Fruit fly (Drosophila melanogaster) whole organism, adult: ENCODE data around the gene CG3337.
A peak's percentile ranks its signal among the peaks of the same experiment; 100 is the strongest.

Source experiments
- CG11617 ChIP-seq: fragments of 200-800 bp; sonication (Bioruptor generic); optimal IDR thresholded peaks from 2 replicates; lab custom pipeline; 2017; ENCODE audit warnings: mild to moderate bottlenecking, missing biosample characterization, missing genetic modification reagents, missing genetic modification characterization
- CG12768 ChIP-seq: fragments of 200-800 bp; sonication (Bioruptor generic); optimal IDR thresholded peaks from 2 replicates; lab custom pipeline; 2017; ENCODE audit warnings: missing biosample characterization, missing genetic modification characterization, mild to moderate bottlenecking, moderate library complexity, missing genetic modification reagents
- CG14711 ChIP-seq: fragments of 200-800 bp; sonication (Bioruptor generic); optimal IDR thresholded peaks from 2 replicates; lab custom pipeline; 2018; ENCODE audit warnings: missing biosample characterization, mild to moderate bottlenecking, missing genetic modification characterization, moderate library complexity
- CG1620 ChIP-seq: fragments of 200-800 bp; sonication (Bioruptor generic); optimal IDR thresholded peaks from 2 replicates; lab custom pipeline; 2016; ENCODE audit warnings: missing biosample characterization, missing genetic modification characterization
- CG33017 ChIP-seq: fragments of 200-800 bp; sonication (Bioruptor generic); optimal IDR thresholded peaks from 2 replicates; lab custom pipeline; 2018; ENCODE audit warnings: missing biosample characterization, mild to moderate bottlenecking, missing genetic modification characterization, moderate library complexity
- CG5204 ChIP-seq: fragments of 200-800 bp; sonication (Bioruptor generic); optimal IDR thresholded peaks from 2 replicates; lab custom pipeline; 2016; ENCODE audit warnings: missing biosample characterization, missing genetic modification characterization
- CG7045 ChIP-seq: fragments of 200-800 bp; sonication (Bioruptor generic); optimal IDR thresholded peaks from 2 replicates; lab custom pipeline; 2017; ENCODE audit warnings: missing biosample characterization, mild to moderate bottlenecking, missing genetic modification characterization
- CG7101 ChIP-seq: fragments of 200-800 bp; sonication (Bioruptor generic); optimal IDR thresholded peaks from 2 replicates; lab custom pipeline; 2018; ENCODE audit warnings: missing biosample characterization, mild to moderate bottlenecking, missing genetic modification characterization, moderate library complexity
- Clk ChIP-seq: fragments of 200-800 bp; sonication (Bioruptor generic); optimal IDR thresholded peaks from 2 replicates; lab custom pipeline; 2017; ENCODE audit warnings: missing biosample characterization, missing genetic modification characterization
- Crg-1 ChIP-seq: fragments of 200-800 bp; sonication (Bioruptor generic); optimal IDR thresholded peaks from 2 replicates; lab custom pipeline; 2016; ENCODE audit warnings: missing biosample characterization, missing genetic modification characterization
- Hr96 ChIP-seq: fragments of 200-800 bp; sonication (Bioruptor generic); optimal IDR thresholded peaks from 2 replicates; lab custom pipeline; 2016; ENCODE audit warnings: missing biosample characterization, missing genetic modification characterization
- Mnt ChIP-seq: fragments of 200-800 bp; sonication (Bioruptor generic); optimal IDR thresholded peaks from 2 replicates; lab custom pipeline; 2016; ENCODE audit warnings: missing biosample characterization, mild to moderate bottlenecking, missing genetic modification characterization
- bab1 ChIP-seq: fragments of 200-800 bp; sonication (Bioruptor generic); optimal IDR thresholded peaks from 3 replicates; lab custom pipeline; 2019; ENCODE audit warnings: missing biosample characterization, mild to moderate bottlenecking, missing genetic modification characterization, moderate library complexity
- cic ChIP-seq: fragments of 200-800 bp; sonication (Bioruptor generic); optimal IDR thresholded peaks from 2 replicates; lab custom pipeline; 2017; ENCODE audit warnings: missing biosample characterization, mild to moderate bottlenecking, missing genetic modification characterization, moderate library complexity
- cnc ChIP-seq, 2 experiments: fragments of >200 bp; optimal IDR thresholded peaks; 2 replicates each; lab custom pipeline; 2017
- kay ChIP-seq: fragments of 200-800 bp; sonication (Bioruptor generic); peaks from one replicate; lab custom pipeline; 2016; ENCODE audit warnings: missing biosample characterization, missing genetic modification characterization, borderline replicate concordance
- ovo ChIP-seq: fragments of 200-800 bp; sonication (Bioruptor generic); optimal IDR thresholded peaks from 2 replicates; lab custom pipeline; 2016; ENCODE audit warnings: missing biosample characterization, missing genetic modification characterization
- pad ChIP-seq: fragments of 200-800 bp; sonication (Bioruptor generic); optimal IDR thresholded peaks from 3 replicates; lab custom pipeline; 2017; ENCODE audit warnings: missing biosample characterization, missing genetic modification characterization, mild to moderate bottlenecking, moderate library complexity, missing genetic modification reagents
- tj ChIP-seq: fragments of 200-800 bp; sonication (Bioruptor generic); optimal IDR thresholded peaks from 3 replicates; lab custom pipeline; 2017; ENCODE audit warnings: missing biosample characterization, mild to moderate bottlenecking, missing genetic modification characterization, moderate library complexity
- toe ChIP-seq: fragments of 200-800 bp; sonication (Bioruptor generic); optimal IDR thresholded peaks from 2 replicates; lab custom pipeline; 2016; ENCODE audit warnings: missing biosample characterization, missing genetic modification characterization

CG3337 gene

DNA sequence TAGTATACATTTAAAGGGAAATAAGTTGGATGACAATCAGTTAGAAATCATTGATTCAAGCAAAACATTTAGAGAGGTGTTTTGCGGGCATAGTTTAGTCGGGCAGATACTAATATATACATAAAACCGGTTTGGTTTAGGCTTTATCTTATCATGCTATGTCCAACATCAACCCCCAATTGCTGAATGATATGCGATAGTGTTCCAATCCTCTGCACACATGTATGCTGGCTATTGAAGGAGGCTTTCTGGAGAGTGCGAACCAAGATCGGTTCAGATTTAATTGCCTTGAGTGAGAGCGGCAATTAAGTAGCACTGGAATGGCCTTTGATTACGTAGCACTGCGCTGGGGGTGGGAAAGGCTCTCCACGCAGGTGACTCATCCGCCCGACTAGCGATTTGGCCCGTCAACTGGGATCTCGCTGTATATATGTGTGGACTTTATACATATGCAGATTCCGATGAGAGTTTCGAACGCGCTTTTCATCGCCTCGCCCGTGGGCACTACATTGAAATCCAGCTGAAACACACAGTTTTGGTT, 44.7 kb upstream of the CG3337 start:
- TF ChIP-seq Hr96 (no peak), cnc (optimal IDR thresholded peaks at IDR 0.05; lab: Kevin White, UChicago) (no peak), CG12768 (GFP tag; lab: Kevin White, UChicago) (peak; percentile 19), kay (peak; percentile 32), bab1 (GFP tag; lab: Kevin White, UChicago) (no peak), pad (GFP tag; lab: Kevin White, UChicago) (no peak), CG33017 (tag; lab: Kevin White, UChicago) (no peak)

DNA sequence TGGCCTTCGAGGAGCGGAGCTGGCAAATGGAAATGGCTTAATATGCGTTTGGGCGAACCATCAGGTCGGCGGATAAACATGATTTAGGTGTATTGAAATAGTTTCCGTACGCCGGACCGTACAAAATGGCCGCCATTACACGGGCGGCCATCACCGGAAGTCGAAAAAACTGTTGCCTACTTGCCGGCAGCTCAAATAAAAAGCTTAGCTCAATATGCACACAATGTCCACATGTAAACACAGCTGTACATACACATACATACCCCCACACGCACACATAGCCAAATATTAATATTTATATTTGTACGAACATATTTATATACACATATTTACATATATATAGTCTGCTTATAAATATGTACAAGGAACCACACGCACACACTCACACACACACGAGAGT, 39.8 kb upstream of the CG3337 start:
- TF ChIP-seq kay (no peak), bab1 (GFP tag; lab: Kevin White, UChicago) (peak; percentile 1)

DNA sequence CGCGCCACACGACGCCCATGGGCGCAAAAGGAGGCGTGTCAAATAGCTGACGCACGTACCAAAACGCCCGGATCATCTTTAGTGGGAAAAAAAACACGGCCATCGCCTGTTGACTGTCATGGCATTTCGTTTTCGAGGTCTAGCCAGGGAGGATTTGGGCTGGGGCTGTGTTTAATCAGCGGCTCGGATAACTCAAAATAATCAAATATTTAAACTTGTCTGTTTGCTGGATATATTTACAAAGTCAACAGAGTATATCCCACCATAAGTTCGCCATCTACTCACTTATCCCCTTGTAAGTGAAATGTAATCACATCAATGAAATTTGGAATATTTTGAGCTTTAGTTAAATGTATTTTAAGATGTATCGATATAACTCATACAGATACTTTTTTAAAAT, 37.4 kb upstream of the CG3337 start:
- TF ChIP-seq Crg-1 (GFP tag; lab: Kevin White, UChicago) (no peak), toe (no peak), CG7101 (tag; lab: Kevin White, UChicago) (no peak), CG1620 (no peak), CG14711 (tag; lab: Kevin White, UChicago) (no peak), CG7045 (GFP tag; lab: Kevin White, UChicago) (no peak), Hr96 (no peak), ovo (GFP tag; lab: Kevin White, UChicago) (no peak), CG5204 (GFP tag; lab: Kevin White, UChicago) (no peak), kay (no peak), pad (GFP tag; lab: Kevin White, UChicago) (no peak), CG33017 (tag; lab: Kevin White, UChicago) (no peak), tj (no peak), CG11617 (GFP tag; lab: Kevin White, UChicago) (no peak), CG12768 (GFP tag; lab: Kevin White, UChicago) (no peak), Mnt (GFP tag; lab: Kevin White, UChicago) (no peak)

DNA sequence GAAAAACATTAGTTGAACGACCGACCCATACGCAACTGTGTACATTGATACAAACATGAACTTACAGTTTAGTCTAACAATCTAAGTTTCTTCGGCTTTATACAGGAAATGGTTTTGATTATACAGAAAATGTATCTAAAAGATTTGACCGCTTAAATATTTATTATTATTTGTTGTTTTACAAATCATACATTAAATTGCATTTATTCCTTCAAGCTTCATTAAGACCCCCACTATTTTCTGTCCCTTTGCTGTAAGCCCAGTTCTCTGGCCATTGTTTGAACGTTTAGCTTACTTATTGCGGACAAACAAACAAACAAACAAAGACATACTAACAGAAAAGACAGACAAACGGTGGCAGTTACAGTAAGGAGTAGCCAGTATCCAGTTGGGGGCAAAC, 30.9 kb upstream of the CG3337 start:
- TF ChIP-seq CG12768 (GFP tag; lab: Kevin White, UChicago) (no peak), ovo (GFP tag; lab: Kevin White, UChicago) (no peak), pad (GFP tag; lab: Kevin White, UChicago) (no peak), cnc (optimal IDR thresholded peaks at IDR 0.05; lab: Kevin White, UChicago) (no peak)

DNA sequence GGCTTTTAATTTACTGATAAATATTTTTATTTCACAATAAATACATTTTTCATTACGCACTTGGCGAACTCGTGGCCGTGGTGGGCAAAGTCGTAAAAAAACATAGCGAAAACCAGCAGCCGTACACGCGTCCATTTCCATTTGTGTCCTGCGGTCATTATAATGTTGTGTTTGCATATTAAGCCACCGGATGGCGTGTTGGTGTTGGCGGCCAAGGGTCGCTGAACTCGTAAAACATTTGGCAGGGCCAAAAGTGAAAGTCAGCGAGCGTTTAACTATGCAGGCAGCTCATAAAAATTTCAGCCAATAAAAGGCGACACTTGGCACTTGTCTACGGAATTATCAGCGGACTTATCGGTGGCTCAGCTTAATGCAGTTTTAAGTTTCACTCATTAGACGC, 29.1 kb upstream of the CG3337 start:
- no peak for TF ChIP-seq Crg-1 (GFP tag; lab: Kevin White, UChicago)
- TF ChIP-seq CG14711 (tag; lab: Kevin White, UChicago), result no peak
- no peak for TF ChIP-seq Mnt (GFP tag; lab: Kevin White, UChicago)
- no peak for TF ChIP-seq CG7101 (tag; lab: Kevin White, UChicago)
- TF ChIP-seq CG33017 (tag; lab: Kevin White, UChicago), result no peak
- no peak for TF ChIP-seq CG12768 (GFP tag; lab: Kevin White, UChicago)
- no peak for TF ChIP-seq cic (GFP tag; lab: Kevin White, UChicago)

DNA sequence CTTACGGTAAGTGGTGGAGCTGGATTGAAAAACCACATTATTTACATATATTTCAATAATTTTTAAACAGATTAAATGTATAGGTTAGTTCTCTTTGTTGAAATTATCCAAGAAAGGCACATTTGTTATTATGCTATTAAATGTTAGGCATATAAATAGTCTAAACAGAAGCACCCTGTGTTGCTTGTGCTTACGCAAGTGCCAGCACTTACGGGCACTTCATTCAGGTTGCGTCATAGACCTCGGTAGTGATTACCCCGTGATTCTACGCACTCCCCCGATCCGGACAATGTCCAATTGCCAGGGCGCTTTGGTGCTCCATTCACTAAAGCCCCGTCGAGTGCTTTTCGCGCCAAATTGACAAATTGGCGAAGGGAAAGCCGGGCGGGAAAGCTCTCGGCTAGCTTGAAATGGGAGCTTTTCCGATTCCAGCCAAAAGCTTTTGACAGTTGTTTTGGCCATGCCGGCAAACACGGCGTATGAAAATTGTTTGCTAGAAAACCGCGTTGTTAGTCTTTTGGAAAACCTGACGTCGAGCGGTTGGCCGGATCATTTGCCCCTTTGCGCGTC, 23.2 kb upstream of the CG3337 start, which contains the start of gene ETHR:
Gene ETHR, plus strand, starts transcription at position 520 of the 570 bp plus-strand sequence.
- peak; percentile 89 for TF ChIP-seq CG12768 (GFP tag; lab: Kevin White, UChicago)
- TF ChIP-seq pad (GFP tag; lab: Kevin White, UChicago), result no peak
- TF ChIP-seq CG5204 (GFP tag; lab: Kevin White, UChicago), result no peak
- TF ChIP-seq CG1620, result no peak
- peak; percentile 63 for TF ChIP-seq CG33017 (tag; lab: Kevin White, UChicago)
- peak; percentile 73 for TF ChIP-seq CG11617 (GFP tag; lab: Kevin White, UChicago)
- no peak for TF ChIP-seq bab1 (GFP tag; lab: Kevin White, UChicago)
- peak; percentile 11 for TF ChIP-seq tj
- peak; percentile 14 for TF ChIP-seq Hr96
- TF ChIP-seq ovo (GFP tag; lab: Kevin White, UChicago), result no peak
- TF ChIP-seq Clk (GFP tag; lab: Kevin White, UChicago), result peak; percentile 29
- peak; percentile 8 for TF ChIP-seq CG7045 (GFP tag; lab: Kevin White, UChicago)
- TF ChIP-seq kay, result peak; percentile 83
- TF ChIP-seq toe, result peak; percentile 34
- TF ChIP-seq Mnt (GFP tag; lab: Kevin White, UChicago), result peak; percentile 30
- TF ChIP-seq cnc (optimal IDR thresholded peaks at IDR 0.05; lab: Kevin White, UChicago), result no peak
- TF ChIP-seq cic (GFP tag; lab: Kevin White, UChicago), result peak; percentile 100
- TF ChIP-seq Crg-1 (GFP tag; lab: Kevin White, UChicago), result peak; percentile 26
- peak; percentile 47 for TF ChIP-seq CG7101 (tag; lab: Kevin White, UChicago)
- peak; percentile 21 for TF ChIP-seq CG14711 (tag; lab: Kevin White, UChicago)

DNA sequence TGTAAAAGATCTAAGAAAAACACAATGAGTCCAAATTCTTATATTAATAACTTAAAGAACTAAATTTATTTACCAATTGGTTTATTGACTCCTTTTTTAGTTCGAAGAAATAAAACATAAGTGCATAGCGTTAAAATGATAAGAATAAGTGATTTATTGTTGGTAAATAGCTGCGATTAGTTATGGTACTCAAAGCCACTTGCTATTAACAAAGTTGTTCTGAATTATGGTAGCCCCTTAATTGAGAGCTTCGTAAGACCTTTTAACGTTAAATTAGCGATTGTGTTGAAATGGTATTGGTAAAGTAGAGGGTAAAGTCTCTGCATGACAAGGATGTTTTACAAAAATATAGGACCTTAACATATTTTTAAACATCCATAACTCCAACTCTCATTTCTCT, 22.5 kb upstream of the CG3337 start:
- TF ChIP-seq cnc (optimal IDR thresholded peaks at IDR 0.05; lab: Kevin White, UChicago) (no peak), kay (peak; percentile 15), CG1620 (no peak), CG11617 (GFP tag; lab: Kevin White, UChicago) (no peak)
